Worm (Caenorhabditis elegans) whole organism, L4 larva: ENCODE results near the gene scc-1.

Experiments used
- ceh-82 ChIP-seq: sonication (generic microtip); optimal IDR thresholded peaks from 2 replicates; lab custom pipeline; 2017; ENCODE audit warnings: missing biosample characterization, missing genetic modification characterization
- cey-2 ChIP-seq: sonication (generic microtip); optimal IDR thresholded peaks from 3 replicates; lab custom pipeline; 2017; ENCODE audit warnings: missing genetic modification characterization, mild to moderate bottlenecking, missing compliant biosample characterization, antibody characterized with exemption, borderline replicate concordance; ENCODE audit not compliant: insufficient read depth
- egl-43 ChIP-seq: fragments of 200-800 bp; sonication (Bioruptor generic); IDR thresholded peaks from 2 replicates; pipeline ENCODE4 v1.3.6; 2022; ENCODE audit warnings: missing genetic modification reagents, missing genetic modification characterization, missing compliant biosample characterization
- madf-5 ChIP-seq, 2 experiments: fragments of 200-800 bp; sonication (Bioruptor generic); IDR thresholded peaks; 2 replicates each; pipeline ENCODE4 v1.3.6; 2022; ENCODE audit warnings: missing compliant biosample characterization in 2 of 2, missing genetic modification characterization in 2 of 2
- nhr-77 ChIP-seq: fragments of 150-350 bp; optimal IDR thresholded peaks from 2 replicates; lab custom pipeline; 2014; ENCODE audit warnings: missing biosample characterization, missing genetic modification characterization

- no peak for TF ChIP-seq cey-2 (tag; lab: Kevin White, UChicago)
- TF ChIP-seq ceh-82: no peak
- TF ChIP-seq nhr-77 (tag; lab: Kevin White, UChicago): peak; percentile 8
- no peak for TF ChIP-seq madf-5 (GFP tag; IDR thresholded peaks at IDR 0.05; lab: Robert Waterston, UW)
- TF ChIP-seq egl-43 (GFP tag; lab: Robert Waterston, UW): no peak
These were observed 46.8 kb downstream of the scc-1 start for ce11 chrII:4745281-4745680.
